Worm (Caenorhabditis elegans) whole organism, early embryonic: ENCODE results near the gene ttr-19.

Experiments
- B0310.2 ChIP-seq: sonication (generic microtip); optimal IDR thresholded peaks from 2 replicates; lab custom pipeline; 2016; ENCODE audit warnings: mild to moderate bottlenecking, missing genetic modification characterization, missing compliant biosample characterization
- F13C5.2 ChIP-seq: sonication (generic microtip); optimal IDR thresholded peaks from 2 replicates; lab custom pipeline; 2017; ENCODE audit warnings: mild to moderate bottlenecking, missing genetic modification characterization, inconsistent platforms, missing compliant biosample characterization
- aly-1 ChIP-seq: sonication (generic microtip); optimal IDR thresholded peaks from 2 replicates; lab custom pipeline; 2016; ENCODE audit warnings: missing genetic modification characterization, missing compliant biosample characterization
- ama-1 ChIP-seq: fragments of 150-350 bp; optimal IDR thresholded peaks from 2 replicates; lab custom pipeline; 2014
- ceh-13 ChIP-seq: fragments of 200-800 bp; sonication (Bioruptor generic); optimal IDR thresholded peaks from 2 replicates; lab custom pipeline; 2018; ENCODE audit warnings: mild to moderate bottlenecking, missing genetic modification characterization, missing compliant biosample characterization
- ceh-36 ChIP-seq: sonication (generic microtip); optimal IDR thresholded peaks from 2 replicates; lab custom pipeline; 2016; ENCODE audit warnings: missing genetic modification characterization, inconsistent platforms, missing compliant biosample characterization
- ets-7 ChIP-seq: sonication (generic microtip); optimal IDR thresholded peaks from 2 replicates; lab custom pipeline; 2016; ENCODE audit warnings: missing genotype, missing genetic modification characterization, missing compliant biosample characterization
- flt-1 ChIP-seq: fragments of 200-800 bp; sonication (Bioruptor generic); IDR thresholded peaks from 2 replicates; pipeline ENCODE4 v1.3.6; 2022; ENCODE audit warnings: missing genetic modification characterization, missing compliant biosample characterization
- hmbx-1 ChIP-seq: sonication (generic microtip); optimal IDR thresholded peaks from 2 replicates; lab custom pipeline; 2016; ENCODE audit warnings: mild to moderate bottlenecking, missing genetic modification characterization, missing compliant biosample characterization
- hmg-4 ChIP-seq: fragments of 200-800 bp; sonication (Bioruptor generic); optimal IDR thresholded peaks from 2 replicates; lab custom pipeline; 2018; ENCODE audit warnings: mild to moderate bottlenecking, missing genetic modification characterization, missing compliant biosample characterization
- hnd-1 ChIP-seq: sonication (generic microtip); optimal IDR thresholded peaks from 2 replicates; lab custom pipeline; 2016; ENCODE audit warnings: missing genetic modification characterization, missing compliant biosample characterization
- pes-1 ChIP-seq: fragments of 200-800 bp; sonication (Bioruptor generic); IDR thresholded peaks from 2 replicates; pipeline ENCODE4 v1.3.6; 2022; ENCODE audit warnings: missing genetic modification reagents, missing genetic modification characterization, missing compliant biosample characterization
- scrt-1 ChIP-seq: fragments of 200-800 bp; sonication (Bioruptor generic); IDR thresholded peaks from 2 replicates; pipeline ENCODE4 v1.3.6; 2022; ENCODE audit warnings: missing genetic modification characterization, missing compliant biosample characterization
- sea-1 ChIP-seq: fragments of 200-800 bp; sonication (Bioruptor generic); conservative IDR thresholded peaks from 2 replicates; pipeline ENCODE4 v1.3.6; 2022; ENCODE audit warnings: missing genetic modification characterization, missing compliant biosample characterization
- tbx-11 ChIP-seq: fragments of 200-800 bp; sonication (Bioruptor generic); IDR thresholded peaks from 2 replicates; pipeline ENCODE4 v1.3.6; 2022; ENCODE audit warnings: missing genetic modification characterization, missing compliant biosample characterization
- tbx-37 ChIP-seq: fragments of 200-800 bp; sonication (Bioruptor generic); conservative IDR thresholded peaks from 2 replicates; pipeline ENCODE4 v1.3.6; 2022; ENCODE audit warnings: missing genetic modification reagents, missing genetic modification characterization, missing compliant biosample characterization
- tra-4 ChIP-seq: sonication (generic microtip); optimal IDR thresholded peaks from 2 replicates; lab custom pipeline; 2017; ENCODE audit warnings: missing genetic modification characterization, missing compliant biosample characterization

Gene ttr-19

DNA sequence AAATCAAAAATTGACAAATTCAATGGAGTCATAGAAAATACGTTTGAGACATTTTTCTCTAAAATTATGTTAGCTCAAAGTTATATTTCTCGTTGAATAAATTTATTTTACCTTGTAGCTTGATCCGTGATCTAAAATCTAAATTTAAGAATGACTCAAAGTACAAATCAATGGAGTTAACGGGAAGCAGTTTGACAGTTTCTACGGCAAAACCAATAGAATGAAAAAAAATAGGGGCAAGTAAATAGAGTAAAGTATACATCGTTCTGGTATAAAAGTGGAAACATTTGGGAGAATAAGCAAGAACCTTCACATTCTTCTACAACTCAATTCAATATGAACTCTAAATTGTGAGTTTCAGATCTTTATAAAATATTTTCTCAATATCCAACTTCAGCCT is 3.7 kb upstream of the ttr-19 start, which contains the start of gene fipr-6:
TSS of gene fipr-6 (plus strand) at position 301 of the 400 bp plus-strand sequence.
- TF ChIP-seq scrt-1 (GFP tag; lab: Robert Waterston, UW) (no peak), B0310.2 (tag; lab: Kevin White, UChicago) (no peak), ets-7 (tag; lab: Kevin White, UChicago) (no peak), sea-1 (no peak), flt-1 (GFP tag; lab: Robert Waterston, UW) (no peak), F13C5.2 (no peak), tra-4 (tag; lab: Kevin White, UChicago) (no peak), tbx-37 (GFP tag; lab: Robert Waterston, UW) (no peak), ceh-36 (tag; lab: Kevin White, UChicago) (no peak), pes-1 (GFP tag; lab: Robert Waterston, UW) (no peak), hnd-1 (no peak), ama-1 (no peak), tbx-11 (no peak), aly-1 (tag; lab: Kevin White, UChicago) (no peak), ceh-13 (GFP tag; lab: Kevin White, UChicago) (no peak), hmg-4 (GFP tag; lab: Kevin White, UChicago) (no peak), hmbx-1 (tag; lab: Kevin White, UChicago) (no peak)

DNA sequence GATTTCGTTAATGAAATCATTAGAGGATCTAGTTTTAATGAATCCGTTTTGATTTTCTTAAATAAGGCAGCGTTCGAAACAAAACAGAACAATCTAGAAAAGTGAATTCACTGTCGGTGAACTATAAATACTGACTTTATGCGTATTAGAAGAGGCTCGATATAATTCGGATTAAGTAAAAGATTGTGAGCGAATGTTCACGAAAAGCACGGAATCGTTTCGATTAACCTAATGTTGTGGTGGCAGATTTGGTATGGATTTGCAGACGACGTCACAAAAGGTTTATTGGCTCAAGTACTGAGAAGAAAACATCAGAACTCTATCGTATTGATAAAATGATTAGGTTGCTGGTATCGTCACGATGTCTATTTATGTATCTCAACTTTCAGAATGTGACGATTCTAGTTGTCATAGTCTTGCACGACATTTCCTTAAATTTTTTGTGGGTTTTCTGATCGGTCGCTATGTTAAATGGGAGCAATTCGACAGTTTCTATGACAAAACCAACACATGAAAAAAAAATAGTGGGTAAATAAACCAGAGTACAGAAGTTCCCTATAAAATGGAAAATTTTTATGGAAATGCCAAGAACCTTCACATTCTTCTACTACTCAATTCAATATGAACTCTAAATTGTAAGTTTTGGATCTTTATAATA is 2.1 kb upstream of the ttr-19 start, which contains the start of the genes pyt-1 and fipr-7:
TSS of gene pyt-1 (minus strand) at position 101 of the 658 bp plus-strand sequence.
TSS of gene fipr-7 (plus strand) at position 608 of the 658 bp plus-strand sequence.
- no peak for TF ChIP-seq sea-1
- no peak for TF ChIP-seq flt-1 (GFP tag; lab: Robert Waterston, UW)
- no peak for TF ChIP-seq hmbx-1 (tag; lab: Kevin White, UChicago)
- no peak for TF ChIP-seq ama-1
- no peak for TF ChIP-seq ceh-13 (GFP tag; lab: Kevin White, UChicago)
- no peak for TF ChIP-seq pes-1 (GFP tag; lab: Robert Waterston, UW)
- no peak for TF ChIP-seq ets-7 (tag; lab: Kevin White, UChicago)
- no peak for TF ChIP-seq aly-1 (tag; lab: Kevin White, UChicago)

DNA sequence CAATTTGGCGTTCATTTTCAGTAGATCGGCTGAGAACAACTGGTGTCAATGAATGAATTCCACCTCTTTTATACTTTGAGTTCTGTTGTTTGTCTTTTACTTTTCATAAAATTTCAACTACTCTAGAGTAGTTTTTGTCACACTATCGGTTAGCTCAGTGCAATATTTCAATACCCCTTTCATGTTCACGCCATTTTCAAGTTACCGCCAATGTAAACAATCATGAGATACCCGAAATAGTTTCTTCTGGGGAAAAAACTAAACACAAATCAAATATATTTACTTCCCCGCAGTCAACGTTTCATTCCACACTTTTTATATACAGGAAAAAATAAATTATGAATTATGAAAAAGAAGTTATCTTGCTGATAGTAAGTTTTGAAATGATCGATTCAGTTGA is 1.1 kb upstream of the ttr-19 start, which contains the start of gene fipr-4:
TSS of gene fipr-4 (minus strand) at position 101 of the 400 bp plus-strand sequence.
- TF ChIP-seq flt-1 (GFP tag; lab: Robert Waterston, UW) (no peak), B0310.2 (tag; lab: Kevin White, UChicago) (no peak), tbx-11 (no peak), sea-1 (no peak), pes-1 (GFP tag; lab: Robert Waterston, UW) (no peak), ceh-36 (tag; lab: Kevin White, UChicago) (no peak), aly-1 (tag; lab: Kevin White, UChicago) (no peak), tbx-37 (GFP tag; lab: Robert Waterston, UW) (no peak), hmbx-1 (tag; lab: Kevin White, UChicago) (no peak), ceh-13 (GFP tag; lab: Kevin White, UChicago) (no peak), F13C5.2 (no peak), scrt-1 (GFP tag; lab: Robert Waterston, UW) (no peak), hnd-1 (no peak), ama-1 (no peak), tra-4 (tag; lab: Kevin White, UChicago) (no peak), ets-7 (tag; lab: Kevin White, UChicago) (no peak)

DNA sequence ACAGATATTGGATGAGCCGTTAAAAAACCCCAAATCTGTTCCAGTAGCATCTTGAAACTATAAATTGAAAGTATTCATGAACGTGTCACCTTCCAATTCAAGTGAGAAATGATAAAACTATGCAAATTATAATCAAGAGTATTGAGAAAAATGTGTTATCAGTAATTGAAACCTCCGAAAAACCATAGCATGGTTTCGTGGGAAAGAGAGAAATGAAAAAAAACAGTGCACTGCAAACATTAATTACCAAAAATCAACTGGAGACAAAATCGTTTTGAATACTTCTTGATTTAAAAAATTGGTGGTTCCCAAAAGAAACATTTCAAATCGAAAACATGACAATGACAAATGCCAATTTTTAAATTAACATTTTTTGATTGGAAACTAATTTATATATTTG is 1.6 kb downstream of the ttr-19 start, which contains the start of gene daf-36:
TSS of gene daf-36 (minus strand) at position 101 of the 400 bp plus-strand sequence.
- no peak for TF ChIP-seq flt-1 (GFP tag; lab: Robert Waterston, UW)
- TF ChIP-seq hnd-1: no peak
- TF ChIP-seq scrt-1 (GFP tag; lab: Robert Waterston, UW): no peak
- TF ChIP-seq B0310.2 (tag; lab: Kevin White, UChicago): no peak
- no peak for TF ChIP-seq sea-1

DNA sequence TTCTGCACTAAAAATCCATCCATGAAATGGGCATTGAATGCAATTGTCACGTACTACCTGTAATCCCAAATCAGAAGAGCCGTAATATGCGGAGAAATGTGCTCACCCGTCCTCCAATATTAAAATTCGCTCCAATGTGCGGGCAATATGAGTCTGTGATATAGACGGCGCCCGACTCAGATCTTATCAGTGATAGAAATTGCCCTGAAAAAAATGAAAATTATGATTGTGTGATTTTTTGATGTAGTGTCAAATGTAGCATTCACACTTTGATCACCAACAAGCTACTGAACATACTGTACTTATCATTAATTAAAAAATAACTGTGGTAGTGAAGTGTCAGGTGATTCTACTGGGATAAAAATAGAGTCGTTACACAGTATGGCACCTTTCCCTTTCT is 2.6 kb downstream of the ttr-19 start:
- TF ChIP-seq ets-7 (tag; lab: Kevin White, UChicago) (no peak), hmg-4 (GFP tag; lab: Kevin White, UChicago) (no peak), ceh-36 (tag; lab: Kevin White, UChicago) (no peak), ceh-13 (GFP tag; lab: Kevin White, UChicago) (no peak), tbx-37 (GFP tag; lab: Robert Waterston, UW) (no peak), pes-1 (GFP tag; lab: Robert Waterston, UW) (no peak), B0310.2 (tag; lab: Kevin White, UChicago) (no peak), ama-1 (no peak), tbx-11 (no peak), F13C5.2 (no peak)

DNA sequence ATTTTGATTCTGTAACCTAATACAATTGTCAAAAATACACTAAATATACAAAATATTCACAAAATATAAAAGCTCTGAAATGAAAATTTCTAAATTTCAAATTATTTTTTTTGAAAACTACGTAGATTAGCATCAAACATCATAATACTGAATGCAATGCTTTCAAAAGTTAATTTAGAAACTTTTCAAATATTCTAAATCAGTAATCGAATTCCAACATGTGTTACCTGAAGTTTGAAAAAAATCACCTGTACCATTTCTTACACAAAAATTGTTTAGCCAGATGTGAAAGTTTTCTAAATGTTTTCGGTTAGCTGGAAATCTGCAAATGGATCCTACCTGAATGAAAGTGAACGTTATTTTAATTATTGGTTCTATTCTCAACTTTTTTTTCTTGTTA is 5.2 kb downstream of the ttr-19 start, which contains the start of gene C12D8.20:
TSS of gene C12D8.20 (plus strand) at position 301 of the 400 bp plus-strand sequence.
- TF ChIP-seq pes-1 (GFP tag; lab: Robert Waterston, UW) (no peak), sea-1 (no peak), tra-4 (tag; lab: Kevin White, UChicago) (no peak), tbx-11 (no peak), ceh-36 (tag; lab: Kevin White, UChicago) (no peak), hmg-4 (GFP tag; lab: Kevin White, UChicago) (no peak), flt-1 (GFP tag; lab: Robert Waterston, UW) (no peak), ceh-13 (GFP tag; lab: Kevin White, UChicago) (no peak), aly-1 (tag; lab: Kevin White, UChicago) (no peak), ets-7 (tag; lab: Kevin White, UChicago) (no peak), hmbx-1 (tag; lab: Kevin White, UChicago) (no peak)

DNA sequence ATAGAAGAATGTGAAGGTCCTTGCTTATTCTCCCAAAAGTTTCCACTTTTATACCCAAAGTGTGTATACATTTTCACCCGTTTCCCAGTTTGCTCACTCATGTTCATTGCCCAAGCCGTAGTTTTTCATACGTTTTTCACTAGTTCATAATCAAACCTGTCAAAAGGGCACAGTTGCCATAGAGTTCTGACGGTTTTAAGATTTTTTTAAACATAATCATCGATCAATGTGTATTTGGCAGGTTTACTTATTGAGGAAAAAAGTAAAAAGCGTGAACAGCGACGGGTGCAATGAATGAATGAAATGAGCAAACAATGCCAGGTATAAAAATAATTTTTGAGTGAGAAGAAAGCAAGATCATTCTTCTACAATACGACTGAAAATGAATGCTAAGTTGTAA is 5.9 kb downstream of the ttr-19 start, which contains the start of the genes fipr-5 and fipr-9:
TSS of gene fipr-5 (minus strand) at position 101 of the 400 bp plus-strand sequence.
TSS of gene fipr-9 (plus strand) at position 346 of the 400 bp plus-strand sequence.
- TF ChIP-seq hmg-4 (GFP tag; lab: Kevin White, UChicago): no peak
- TF ChIP-seq ama-1: no peak
- no peak for TF ChIP-seq F13C5.2
- TF ChIP-seq B0310.2 (tag; lab: Kevin White, UChicago): no peak
